Worm (Caenorhabditis elegans) whole organism, early embryonic: Measurements from ENCODE around the gene F20D12.7.

Experiments used
- B0310.2 ChIP-seq: sonication (generic microtip); optimal IDR thresholded peaks from 2 replicates; lab custom pipeline; 2016; ENCODE audit warnings: mild to moderate bottlenecking, missing genetic modification characterization, missing compliant biosample characterization
- F13C5.2 ChIP-seq: sonication (generic microtip); optimal IDR thresholded peaks from 2 replicates; lab custom pipeline; 2017; ENCODE audit warnings: mild to moderate bottlenecking, missing genetic modification characterization, inconsistent platforms, missing compliant biosample characterization
- aly-1 ChIP-seq: sonication (generic microtip); optimal IDR thresholded peaks from 2 replicates; lab custom pipeline; 2016; ENCODE audit warnings: missing genetic modification characterization, missing compliant biosample characterization
- ama-1 ChIP-seq: fragments of 150-350 bp; optimal IDR thresholded peaks from 2 replicates; lab custom pipeline; 2014
- ets-7 ChIP-seq: sonication (generic microtip); optimal IDR thresholded peaks from 2 replicates; lab custom pipeline; 2016; ENCODE audit warnings: missing genotype, missing genetic modification characterization, missing compliant biosample characterization
- flt-1 ChIP-seq: fragments of 200-800 bp; sonication (Bioruptor generic); IDR thresholded peaks from 2 replicates; pipeline ENCODE4 v1.3.6; 2022; ENCODE audit warnings: missing genetic modification characterization, missing compliant biosample characterization
- hmbx-1 ChIP-seq: sonication (generic microtip); optimal IDR thresholded peaks from 2 replicates; lab custom pipeline; 2016; ENCODE audit warnings: mild to moderate bottlenecking, missing genetic modification characterization, missing compliant biosample characterization
- hmg-4 ChIP-seq: fragments of 200-800 bp; sonication (Bioruptor generic); optimal IDR thresholded peaks from 2 replicates; lab custom pipeline; 2018; ENCODE audit warnings: mild to moderate bottlenecking, missing genetic modification characterization, missing compliant biosample characterization
- pes-1 ChIP-seq: fragments of 200-800 bp; sonication (Bioruptor generic); IDR thresholded peaks from 2 replicates; pipeline ENCODE4 v1.3.6; 2022; ENCODE audit warnings: missing genetic modification reagents, missing genetic modification characterization, missing compliant biosample characterization
- scrt-1 ChIP-seq: fragments of 200-800 bp; sonication (Bioruptor generic); IDR thresholded peaks from 2 replicates; pipeline ENCODE4 v1.3.6; 2022; ENCODE audit warnings: missing genetic modification characterization, missing compliant biosample characterization
- sea-1 ChIP-seq: fragments of 200-800 bp; sonication (Bioruptor generic); conservative IDR thresholded peaks from 2 replicates; pipeline ENCODE4 v1.3.6; 2022; ENCODE audit warnings: missing genetic modification characterization, missing compliant biosample characterization
- tbx-11 ChIP-seq: fragments of 200-800 bp; sonication (Bioruptor generic); IDR thresholded peaks from 2 replicates; pipeline ENCODE4 v1.3.6; 2022; ENCODE audit warnings: missing genetic modification characterization, missing compliant biosample characterization

- TF ChIP-seq F13C5.2 (tag; lab: Kevin White, UChicago) (no peak), ama-1 (no peak), hmbx-1 (tag; lab: Kevin White, UChicago) (no peak), B0310.2 (no peak), flt-1 (GFP tag; lab: Robert Waterston, UW) (no peak), ets-7 (no peak), aly-1 (tag; lab: Kevin White, UChicago) (no peak), pes-1 (no peak), tbx-11 (GFP tag; lab: Robert Waterston, UW) (no peak), hmg-4 (GFP tag; lab: Kevin White, UChicago) (no peak), sea-1 (GFP tag; lab: Robert Waterston, UW) (no peak), scrt-1 (GFP tag; lab: Robert Waterston, UW) (no peak)
These were observed 2.2 kb upstream of the F20D12.7 start, which contains the start of gene exc-9 for ce11 chrIV:7940919-7941318.
